Worm (Caenorhabditis elegans) whole organism, L3 larva: ENCODE results near the gene degl-2.

ENCODE experiments used
- R02D3.7 ChIP-seq: fragments of 150-350 bp; optimal IDR thresholded peaks from 2 replicates; lab custom pipeline; 2014; ENCODE audit warnings: missing biosample characterization, missing genetic modification characterization
- aly-2 ChIP-seq: fragments of 150-350 bp; optimal IDR thresholded peaks from 2 replicates; lab custom pipeline; 2014; ENCODE audit warnings: missing biosample characterization, missing genetic modification characterization
- elt-3 ChIP-seq, 3 experiments: fragments of 150-350 bp in 1 of 3; sonication (generic microtip) in 2 of 3; optimal IDR thresholded peaks; 2 replicates in 2 of 3; 4 replicates in 1 of 3; lab custom pipeline; 2014 to 2017; ENCODE audit warnings: missing biosample characterization in 3 of 3, missing genetic modification characterization in 3 of 3
- nhr-11 ChIP-seq: fragments of 150-350 bp; optimal IDR thresholded peaks from 2 replicates; lab custom pipeline; 2014; ENCODE audit warnings: missing biosample characterization, missing genetic modification characterization
- nhr-237 ChIP-seq: fragments of 150-350 bp; optimal IDR thresholded peaks from 2 replicates; lab custom pipeline; 2014; ENCODE audit warnings: missing biosample characterization, missing genetic modification characterization
- nhr-77 ChIP-seq: fragments of 150-350 bp; optimal IDR thresholded peaks from 2 replicates; lab custom pipeline; 2014; ENCODE audit warnings: missing biosample characterization, missing genetic modification characterization
- pha-4 ChIP-seq: fragments of 150-350 bp; optimal IDR thresholded peaks from 2 replicates; lab custom pipeline; 2014; ENCODE audit warnings: missing biosample characterization, missing genetic modification reagents, missing genetic modification characterization
- pqm-1 ChIP-seq: fragments of 150-350 bp; optimal IDR thresholded peaks from 2 replicates; lab custom pipeline; 2017; ENCODE audit warnings: missing biosample characterization, missing genetic modification characterization, inconsistent platforms
- unc-39 ChIP-seq: sonication (generic microtip); optimal IDR thresholded peaks from 4 replicates; lab custom pipeline; 2017; ENCODE audit warnings: missing biosample characterization, missing genetic modification characterization
- unc-62 ChIP-seq: fragments of 150-350 bp; sonication (generic microtip); optimal IDR thresholded peaks from 4 replicates; lab custom pipeline; 2014; ENCODE audit warnings: missing biosample characterization, missing genetic modification reagents, missing genetic modification characterization

- TF ChIP-seq aly-2 (no peak), pha-4 (tag; lab: Kevin White, UChicago) (no peak), R02D3.7 (tag; lab: Kevin White, UChicago) (no peak), nhr-11 (tag; lab: Kevin White, UChicago) (no peak), unc-39 (tag; lab: Kevin White, UChicago) (no peak), elt-3 (tag; optimal IDR thresholded peaks at IDR 0.05; lab: Kevin White, UChicago) (no peak), pqm-1 (tag; lab: Kevin White, UChicago) (no peak), nhr-77 (no peak), unc-62 (GFP tag; lab: Kevin White, UChicago) (no peak), nhr-237 (no peak)
Measured at ce11 chrIV:9627033-9627432, 16.3 kb upstream of the degl-2 start.
